Worm (Caenorhabditis elegans) whole organism, early embryonic: ENCODE measurements around the gene ntl-4.

Source experiments
- aly-1 ChIP-seq: sonication (generic microtip); optimal IDR thresholded peaks from 2 replicates; lab custom pipeline; 2016; ENCODE audit warnings: missing genetic modification characterization, missing compliant biosample characterization
- ama-1 ChIP-seq: fragments of 150-350 bp; optimal IDR thresholded peaks from 2 replicates; lab custom pipeline; 2014
- ceh-13 ChIP-seq: fragments of 200-800 bp; sonication (Bioruptor generic); optimal IDR thresholded peaks from 2 replicates; lab custom pipeline; 2018; ENCODE audit warnings: mild to moderate bottlenecking, missing genetic modification characterization, missing compliant biosample characterization
- ceh-36 ChIP-seq: sonication (generic microtip); optimal IDR thresholded peaks from 2 replicates; lab custom pipeline; 2016; ENCODE audit warnings: missing genetic modification characterization, inconsistent platforms, missing compliant biosample characterization
- hmbx-1 ChIP-seq: sonication (generic microtip); optimal IDR thresholded peaks from 2 replicates; lab custom pipeline; 2016; ENCODE audit warnings: mild to moderate bottlenecking, missing genetic modification characterization, missing compliant biosample characterization
- hmg-4 ChIP-seq: fragments of 200-800 bp; sonication (Bioruptor generic); optimal IDR thresholded peaks from 2 replicates; lab custom pipeline; 2018; ENCODE audit warnings: mild to moderate bottlenecking, missing genetic modification characterization, missing compliant biosample characterization
- sea-1 ChIP-seq: fragments of 200-800 bp; sonication (Bioruptor generic); conservative IDR thresholded peaks from 2 replicates; pipeline ENCODE4 v1.3.6; 2022; ENCODE audit warnings: missing genetic modification characterization, missing compliant biosample characterization

ce11 chrIV:7897443-7897842 lies 12.9 kb upstream of the ntl-4 start, which contains the start of gene ilys-4:
- TF ChIP-seq ceh-13 (GFP tag; lab: Kevin White, UChicago): no peak
- no peak for TF ChIP-seq sea-1
- no peak for TF ChIP-seq ama-1 (lab: Kevin White, UChicago)
- no peak for TF ChIP-seq aly-1
- TF ChIP-seq hmbx-1 (tag; lab: Kevin White, UChicago): no peak
- TF ChIP-seq hmg-4 (GFP tag; lab: Kevin White, UChicago): no peak
- no peak for TF ChIP-seq ceh-36 (tag; lab: Kevin White, UChicago)
